Worm (Caenorhabditis elegans): Measurements from ENCODE around the gene C47D12.2.

- TF ChIP-seq unc-62 (GFP tag; optimal IDR thresholded peaks at IDR 0.05 in 1 of 2) (no peak), unc-62 (tag; optimal IDR thresholded peaks at IDR 0.05) (no peak), dve-1 (tag; optimal IDR thresholded peaks at IDR 0.05; ENCODE audit: insufficient read depth) (peak; percentile 79), nhr-28 (tag; optimal IDR thresholded peaks at IDR 0.05) (peak; percentile 82), lin-13 (GFP tag; optimal IDR thresholded peaks at IDR 0.05) (no peak), set-16 (GFP tag; IDR thresholded peaks at IDR 0.05) (no peak), fos-1 (tag; optimal IDR thresholded peaks at IDR 0.05) (no peak), ZK546.5 (tag; optimal IDR thresholded peaks at IDR 0.05) (no peak), mdl-1 (tag; optimal IDR thresholded peaks at IDR 0.05) (peak; percentile 84 to 98)
These were observed 52.5 kb downstream of the C47D12.2 start, which contains the start of gene alh-8 for ce11 chrII:11728545-11729105.
